Worm (Caenorhabditis elegans): ENCODE results near the gene rgef-1.

The rgef-1 gene

ce11 chrV:9549459-9549858 lies 12.0 kb downstream of the rgef-1 start, which contains the start of gene nstp-10:
Gene nstp-10, minus strand, starts transcription at chrV:9549836.
- no peak for TF ChIP-seq unc-62 (GFP tag; optimal IDR thresholded peaks at IDR 0.05)

ce11 chrV:9546860-9547269 lies 14.6 kb downstream of the rgef-1 start, which contains the start of gene his-37:
Gene his-37, plus strand, starts transcription at chrV:9547105.
- TF ChIP-seq unc-62 (GFP tag; optimal IDR thresholded peaks at IDR 0.05), result no peak

- TF ChIP-seq unc-62 (GFP tag; optimal IDR thresholded peaks at IDR 0.05), result no peak
Observed at ce11 chrV:9546042-9546581, 15.4 kb downstream of the rgef-1 start, which contains the start of gene C50F4.6. Gene C50F4.6, plus strand, starts transcription at chrV:9546092.

- TF ChIP-seq unc-62 (GFP tag; optimal IDR thresholded peaks at IDR 0.05), result no peak
Observed at ce11 chrV:9545238-9545709, 16.2 kb downstream of the rgef-1 start, which contains the start of the genes his-35 and his-41. Gene his-35, minus strand, starts transcription at chrV:9545288. Gene his-41, plus strand, starts transcription at chrV:9545536.

- TF ChIP-seq unc-62 (GFP tag; optimal IDR thresholded peaks at IDR 0.05), result no peak
Observed at ce11 chrV:9544176-9544632, 17.3 kb downstream of the rgef-1 start, which contains the start of gene mdf-1. Gene mdf-1, minus strand, starts transcription at chrV:9544226.

ce11 chrV:9541506-9541905 lies 20.0 kb downstream of the rgef-1 start, which contains the start of gene C50F4.16:
Gene C50F4.16, minus strand, starts transcription at chrV:9541606.
- no peak for TF ChIP-seq unc-62 (GFP tag; optimal IDR thresholded peaks at IDR 0.05)

- no peak for TF ChIP-seq unc-62 (GFP tag; optimal IDR thresholded peaks at IDR 0.05)
Observed at ce11 chrV:9539638-9540037, 21.8 kb downstream of the rgef-1 start, which contains the start of gene C50F4.12. Gene C50F4.12, minus strand, starts transcription at chrV:9539738.

- no peak for TF ChIP-seq unc-62 (GFP tag; optimal IDR thresholded peaks at IDR 0.05)
Observed at ce11 chrV:9536505-9536904, 25.0 kb downstream of the rgef-1 start, which contains the start of gene C50F4.4. Gene C50F4.4, plus strand, starts transcription at chrV:9536771.

ce11 chrV:9534621-9535020 lies 26.9 kb downstream of the rgef-1 start, which contains the start of gene tag-329:
Gene tag-329, plus strand, starts transcription at chrV:9534921.
- no peak for TF ChIP-seq unc-62 (GFP tag; optimal IDR thresholded peaks at IDR 0.05)

ce11 chrV:9531477-9531876 lies 30.0 kb downstream of the rgef-1 start, which contains the start of the genes C50F4.10 and pfk-1.2:
Gene C50F4.10, minus strand, starts transcription at chrV:9531577.
Gene pfk-1.2, plus strand, starts transcription at chrV:9531801.
- no peak for TF ChIP-seq unc-62 (GFP tag; optimal IDR thresholded peaks at IDR 0.05)

ce11 chrV:9527984-9528383 lies 33.5 kb downstream of the rgef-1 start:
- no peak for TF ChIP-seq unc-62 (GFP tag; optimal IDR thresholded peaks at IDR 0.05)

ce11 chrV:9527337-9527736 lies 34.1 kb downstream of the rgef-1 start:
- TF ChIP-seq unc-62 (GFP tag; optimal IDR thresholded peaks at IDR 0.05), result no peak

- no peak for TF ChIP-seq unc-62 (GFP tag; optimal IDR thresholded peaks at IDR 0.05)
Observed at ce11 chrV:9526470-9526869, 35.0 kb downstream of the rgef-1 start, which contains the start of gene C50F4.1. Gene C50F4.1, plus strand, starts transcription at chrV:9526793.

- TF ChIP-seq unc-62 (GFP tag; optimal IDR thresholded peaks at IDR 0.05), result no peak
Observed at ce11 chrV:9524099-9524498, 37.4 kb downstream of the rgef-1 start, which contains the start of gene C50F4.9. Gene C50F4.9, minus strand, starts transcription at chrV:9524199.

ce11 chrV:9521697-9522096 lies 39.8 kb downstream of the rgef-1 start:
- TF ChIP-seq unc-62 (GFP tag; optimal IDR thresholded peaks at IDR 0.05), result no peak

ce11 chrV:9518832-9519231 lies 42.6 kb downstream of the rgef-1 start, which contains the start of gene C50F4.8:
Gene C50F4.8, minus strand, starts transcription at chrV:9518859.
- no peak for TF ChIP-seq unc-62 (GFP tag; optimal IDR thresholded peaks at IDR 0.05)

- no peak for TF ChIP-seq unc-62 (GFP tag; optimal IDR thresholded peaks at IDR 0.05)
Observed at ce11 chrV:9516280-9516679, 45.2 kb downstream of the rgef-1 start.
